Fruit fly (Drosophila melanogaster): ENCODE measurements around the gene shakB.

dm6 chrX:20882526-20882925 is 44.3 kb downstream of the shakB start, which contains the start of gene I-3:
- TF ChIP-seq EcR (GFP tag; optimal IDR thresholded peaks at IDR 0.05) (no peak), psq (optimal IDR thresholded peaks at IDR 0.05) (no peak), pan (optimal IDR thresholded peaks at IDR 0.05) (no peak), CG8478 (optimal IDR thresholded peaks at IDR 0.05) (no peak), usp (GFP tag; optimal IDR thresholded peaks at IDR 0.05) (no peak)

Measured in whole organism.